Worm (Caenorhabditis elegans) whole organism, mixed stage, embryonic: ENCODE results near the gene F53C3.7.

Experiments used
- M03D4.4 ChIP-seq: sonication (generic microtip); optimal IDR thresholded peaks from 2 replicates; lab custom pipeline; 2017; ENCODE audit warnings: mild to moderate bottlenecking, missing genetic modification characterization, missing compliant biosample characterization
- bed-3 ChIP-seq: fragments of 200-800 bp; sonication (Bioruptor generic); optimal IDR thresholded peaks from 3 replicates; lab custom pipeline; 2018; ENCODE audit warnings: mild to moderate bottlenecking, missing genetic modification characterization, moderate library complexity, missing compliant biosample characterization
- blmp-1 ChIP-seq: fragments of 150-350 bp; optimal IDR thresholded peaks from 2 replicates; lab custom pipeline; 2014; ENCODE audit warnings: missing biosample characterization, missing genetic modification characterization
- ceh-39 ChIP-seq: fragments of 150-350 bp; optimal IDR thresholded peaks from 2 replicates; lab custom pipeline; 2014; ENCODE audit warnings: missing biosample characterization, missing genetic modification characterization
- ceh-43 ChIP-seq: fragments of 200-800 bp; sonication (Bioruptor generic); optimal IDR thresholded peaks from 2 replicates; lab custom pipeline; 2018; ENCODE audit warnings: mild to moderate bottlenecking, missing genetic modification characterization, moderate library complexity, missing compliant biosample characterization
- ceh-83 ChIP-seq: fragments of 200-800 bp; sonication (Bioruptor generic); optimal IDR thresholded peaks from 2 replicates; lab custom pipeline; 2018; ENCODE audit warnings: mild to moderate bottlenecking, missing genetic modification characterization, missing compliant biosample characterization
- ces-1 ChIP-seq: fragments of 150-350 bp; optimal IDR thresholded peaks from 2 replicates; lab custom pipeline; 2014; ENCODE audit warnings: missing biosample characterization, missing genetic modification reagents, missing genetic modification characterization
- drap-1 ChIP-seq: fragments of 200-800 bp; sonication (Bioruptor generic); optimal IDR thresholded peaks from 3 replicates; lab custom pipeline; 2018; ENCODE audit warnings: mild to moderate bottlenecking, missing genetic modification characterization, missing compliant biosample characterization
- elt-1 ChIP-seq: sonication (generic microtip); optimal IDR thresholded peaks from 2 replicates; lab custom pipeline; 2017; ENCODE audit warnings: missing genetic modification characterization, mild to moderate bottlenecking, missing compliant biosample characterization, antibody characterized with exemption, moderate library complexity, borderline replicate concordance; ENCODE audit not compliant: insufficient read depth
- elt-3 ChIP-seq: fragments of 150-350 bp; optimal IDR thresholded peaks from 2 replicates; lab custom pipeline; 2014; ENCODE audit warnings: missing biosample characterization, missing genetic modification characterization
- flh-1 ChIP-seq: fragments of 200-800 bp; sonication (Bioruptor generic); optimal IDR thresholded peaks from 2 replicates; lab custom pipeline; 2018; ENCODE audit warnings: mild to moderate bottlenecking, missing genetic modification characterization, moderate library complexity, missing compliant biosample characterization
- ham-2 ChIP-seq: fragments of 200-800 bp; sonication (Bioruptor generic); optimal IDR thresholded peaks from 2 replicates; lab custom pipeline; 2018; ENCODE audit warnings: mild to moderate bottlenecking, missing genetic modification characterization, missing compliant biosample characterization
- hlh-1 ChIP-seq: fragments of 150-350 bp; optimal IDR thresholded peaks from 2 replicates; lab custom pipeline; 2014; ENCODE audit warnings: missing biosample characterization, missing genetic modification reagents, missing genetic modification characterization
- lin-13 ChIP-seq: fragments of 150-350 bp; optimal IDR thresholded peaks from 2 replicates; lab custom pipeline; 2014; ENCODE audit warnings: missing biosample characterization, missing genetic modification characterization
- lin-32 ChIP-seq: fragments of 200-800 bp; sonication (Bioruptor generic); optimal IDR thresholded peaks from 2 replicates; lab custom pipeline; 2018; ENCODE audit warnings: mild to moderate bottlenecking, missing genetic modification characterization, missing compliant biosample characterization
- lsy-2 ChIP-seq: fragments of 150-350 bp; optimal IDR thresholded peaks from 2 replicates; lab custom pipeline; 2014; ENCODE audit warnings: missing biosample characterization, missing genetic modification characterization
- mab-5 ChIP-seq: fragments of 150-350 bp; optimal IDR thresholded peaks from 2 replicates; lab custom pipeline; 2014; ENCODE audit warnings: missing biosample characterization, missing genetic modification characterization
- mep-1 ChIP-seq: fragments of 150-350 bp; optimal IDR thresholded peaks from 2 replicates; lab custom pipeline; 2017; ENCODE audit warnings: missing biosample characterization, missing genetic modification reagents, missing genetic modification characterization, inconsistent platforms
- mls-2 ChIP-seq: sonication (generic microtip); optimal IDR thresholded peaks from 2 replicates; lab custom pipeline; 2016; ENCODE audit warnings: mild to moderate bottlenecking, missing genetic modification characterization, moderate library complexity, missing compliant biosample characterization
- nhr-12 ChIP-seq: fragments of 150-350 bp; optimal IDR thresholded peaks from 2 replicates; lab custom pipeline; 2014; ENCODE audit warnings: missing biosample characterization, missing genetic modification characterization
- nhr-2 ChIP-seq: fragments of 150-350 bp; optimal IDR thresholded peaks from 2 replicates; lab custom pipeline; 2014; ENCODE audit warnings: missing biosample characterization, missing genetic modification characterization
- nhr-237 ChIP-seq: fragments of 150-350 bp; optimal IDR thresholded peaks from 2 replicates; lab custom pipeline; 2014; ENCODE audit warnings: missing biosample characterization, missing genetic modification characterization
- nhr-28 ChIP-seq: fragments of 150-350 bp; optimal IDR thresholded peaks from 2 replicates; lab custom pipeline; 2014; ENCODE audit warnings: missing biosample characterization, missing genetic modification characterization
- nhr-76 ChIP-seq: sonication (generic microtip); optimal IDR thresholded peaks from 2 replicates; lab custom pipeline; 2017; ENCODE audit warnings: missing biosample characterization, missing genetic modification characterization
- pha-4 ChIP-seq: fragments of 150-350 bp; optimal IDR thresholded peaks from 2 replicates; lab custom pipeline; 2018; ENCODE audit warnings: missing biosample characterization, missing genetic modification reagents, missing genetic modification characterization
- sem-2 ChIP-seq: fragments of 200-800 bp; sonication (Bioruptor generic); optimal IDR thresholded peaks from 2 replicates; lab custom pipeline; 2018; ENCODE audit warnings: mild to moderate bottlenecking, missing genetic modification characterization, missing compliant biosample characterization
- snpc-4 ChIP-seq: fragments of 150-350 bp; optimal IDR thresholded peaks from 2 replicates; lab custom pipeline; 2014; ENCODE audit warnings: missing biosample characterization, missing genetic modification characterization
- sptf-1 ChIP-seq: sonication (generic microtip); optimal IDR thresholded peaks from 2 replicates; lab custom pipeline; 2017; ENCODE audit warnings: mild to moderate bottlenecking, missing genetic modification characterization, moderate library complexity, missing compliant biosample characterization
- unc-120 ChIP-seq: sonication (generic microtip); optimal IDR thresholded peaks from 2 replicates; lab custom pipeline; 2017; ENCODE audit warnings: missing genetic modification characterization, missing compliant biosample characterization; ENCODE audit not compliant: poor library complexity, severe bottlenecking
- unc-39 ChIP-seq: fragments of 150-350 bp; optimal IDR thresholded peaks from 2 replicates; lab custom pipeline; 2014; ENCODE audit warnings: missing biosample characterization, missing genetic modification characterization
- unc-62 ChIP-seq: fragments of 150-350 bp; optimal IDR thresholded peaks from 2 replicates; lab custom pipeline; 2014; ENCODE audit warnings: missing biosample characterization, missing genetic modification reagents, missing genetic modification characterization
- zip-8 ChIP-seq: fragments of 150-350 bp; optimal IDR thresholded peaks from 2 replicates; lab custom pipeline; 2014; ENCODE audit warnings: missing biosample characterization, missing genetic modification characterization
- ztf-11 ChIP-seq: fragments of 150-350 bp; optimal IDR thresholded peaks from 2 replicates; lab custom pipeline; 2014; ENCODE audit warnings: missing biosample characterization, missing genetic modification characterization

Gene F53C3.7

DNA sequence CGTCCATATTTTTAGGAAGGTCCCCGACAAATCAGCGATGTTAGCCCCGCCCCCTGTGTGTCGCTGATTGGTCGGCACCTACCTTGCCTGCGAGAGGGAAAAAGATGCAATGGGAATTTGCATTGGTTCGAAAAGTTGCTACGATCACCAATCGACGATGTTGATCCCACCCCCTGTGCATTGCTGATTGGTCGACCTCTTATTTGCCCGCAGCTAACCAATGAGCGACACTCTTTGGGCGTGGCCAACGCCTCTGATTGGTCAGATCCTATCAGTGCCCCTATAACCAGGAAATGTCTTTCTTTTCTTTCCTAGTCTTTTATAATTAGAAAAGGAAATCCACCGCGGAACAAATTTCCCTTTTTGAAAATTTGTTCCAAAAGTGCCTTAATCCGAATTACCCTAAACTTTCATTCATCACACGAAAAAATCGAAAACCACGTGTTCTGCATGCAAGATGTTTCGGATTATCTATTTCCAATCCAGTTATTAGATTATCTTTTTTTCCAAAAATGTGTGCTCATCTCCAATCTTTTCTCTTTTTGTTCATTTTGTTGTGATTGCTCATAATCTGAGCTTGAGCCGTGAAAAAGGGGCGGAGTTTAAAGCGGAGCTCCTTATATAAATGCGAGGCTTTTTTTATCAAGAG is 23.3 kb downstream of the F53C3.7 start:
- TF ChIP-seq ham-2 (GFP tag; lab: Kevin White, UChicago) (no peak), nhr-28 (tag; lab: Kevin White, UChicago) (no peak), ces-1 (GFP tag; lab: Kevin White, UChicago) (no peak), unc-62 (no peak), nhr-76 (tag; lab: Kevin White, UChicago) (no peak), unc-39 (tag; lab: Kevin White, UChicago) (no peak), nhr-12 (tag; lab: Kevin White, UChicago) (no peak), nhr-237 (tag; lab: Kevin White, UChicago) (no peak), ceh-83 (GFP tag; lab: Kevin White, UChicago) (no peak), hlh-1 (no peak), snpc-4 (tag; lab: Kevin White, UChicago) (no peak), mep-1 (tag; lab: Kevin White, UChicago) (no peak), blmp-1 (tag; lab: Kevin White, UChicago) (no peak), pha-4 (tag; lab: Kevin White, UChicago) (no peak), elt-1 (tag; lab: Kevin White, UChicago) (no peak), M03D4.4 (tag; lab: Kevin White, UChicago) (no peak), bed-3 (GFP tag; lab: Kevin White, UChicago) (no peak), unc-120 (tag; lab: Kevin White, UChicago) (no peak), ceh-39 (tag; lab: Kevin White, UChicago) (no peak), drap-1 (no peak)
- TF ChIP-seq, all 35 proteins: peak for 0

DNA sequence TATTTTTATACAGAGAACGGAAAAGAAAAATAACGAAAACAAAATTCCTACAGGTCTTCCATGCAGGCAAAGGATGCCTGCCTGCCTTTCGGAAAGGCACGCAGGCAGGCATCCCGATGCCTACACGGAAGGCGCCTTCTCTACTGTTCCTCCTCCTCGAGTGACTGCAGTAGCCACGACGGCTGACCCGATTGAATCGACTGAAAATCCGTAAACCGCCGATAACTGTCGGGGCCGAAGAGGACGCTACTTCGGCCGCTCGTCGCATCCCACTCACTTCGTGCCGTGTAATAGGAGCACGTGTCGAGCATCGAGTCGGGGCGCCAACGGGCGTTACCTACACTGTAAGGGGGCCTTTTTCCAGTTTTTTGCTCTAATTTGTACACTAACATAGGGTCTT is 25.8 kb downstream of the F53C3.7 start:
- TF ChIP-seq unc-120 (tag; lab: Kevin White, UChicago) (no peak), ces-1 (GFP tag; lab: Kevin White, UChicago) (no peak), lin-32 (no peak), blmp-1 (tag; lab: Kevin White, UChicago) (no peak), mls-2 (tag; lab: Kevin White, UChicago) (no peak), sptf-1 (tag; lab: Kevin White, UChicago) (no peak), hlh-1 (no peak), mep-1 (tag; lab: Kevin White, UChicago) (no peak), zip-8 (no peak), elt-1 (tag; lab: Kevin White, UChicago) (no peak), nhr-12 (tag; lab: Kevin White, UChicago) (no peak), bed-3 (GFP tag; lab: Kevin White, UChicago) (no peak), ztf-11 (tag; lab: Kevin White, UChicago) (no peak), sem-2 (no peak), drap-1 (no peak), flh-1 (GFP tag; lab: Kevin White, UChicago) (no peak), nhr-28 (tag; lab: Kevin White, UChicago) (no peak)

DNA sequence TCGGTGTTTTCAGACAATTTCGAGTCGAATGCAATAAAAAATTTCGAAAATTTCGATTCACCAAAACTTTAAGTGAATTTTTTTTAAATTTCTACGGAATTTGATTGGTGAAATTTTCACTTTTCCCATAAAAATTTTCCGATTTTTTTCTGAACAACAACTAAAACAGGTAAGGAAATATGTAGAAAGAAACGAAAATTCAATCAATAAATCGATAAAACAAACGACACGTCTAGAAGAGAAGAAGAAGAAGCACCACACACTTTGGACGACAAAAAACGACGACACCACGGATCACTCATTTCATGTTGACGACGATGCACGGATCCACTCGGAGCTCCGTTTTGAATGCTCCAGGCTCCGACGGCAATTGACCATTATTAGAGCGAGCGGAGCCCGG is 27.8 kb downstream of the F53C3.7 start:
- no peak for TF ChIP-seq unc-62
- TF ChIP-seq mls-2 (tag; lab: Kevin White, UChicago) = no peak
- TF ChIP-seq bed-3 (GFP tag; lab: Kevin White, UChicago) = no peak
- TF ChIP-seq nhr-2 (tag; lab: Kevin White, UChicago) = no peak
- TF ChIP-seq flh-1 (GFP tag; lab: Kevin White, UChicago) = no peak
- TF ChIP-seq sem-2 = no peak
- TF ChIP-seq lsy-2 (tag; lab: Kevin White, UChicago) = no peak

DNA sequence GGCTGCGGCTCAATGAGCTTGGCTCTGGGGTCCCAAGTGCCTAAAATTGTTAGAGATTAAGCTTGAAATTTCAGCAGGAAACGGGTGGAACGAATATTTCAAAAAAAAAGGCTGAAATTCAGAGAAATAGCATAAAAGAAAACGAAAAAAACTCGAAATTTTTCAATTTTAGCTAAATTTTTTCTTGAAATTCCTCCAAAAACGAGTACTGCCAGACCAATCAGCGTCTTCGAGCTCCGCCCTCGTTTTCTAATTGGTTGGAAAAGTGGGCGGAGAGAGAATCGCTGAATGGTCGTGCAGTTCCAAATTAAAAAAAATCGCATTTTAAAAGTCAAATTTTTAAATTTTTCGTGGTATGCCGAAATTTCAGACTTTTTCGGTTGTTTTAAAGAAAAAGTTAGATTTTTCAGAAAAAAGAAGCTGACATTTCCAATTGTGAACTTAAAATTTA is 33.1 kb downstream of the F53C3.7 start, which contains the start of gene plpp-1.1:
TSS of gene plpp-1.1 (minus strand) at position 51 of the 451 bp plus-strand sequence.
- no peak for TF ChIP-seq lin-13 (tag; lab: Kevin White, UChicago)
- no peak for TF ChIP-seq nhr-12 (tag; lab: Kevin White, UChicago)
- no peak for TF ChIP-seq hlh-1
- TF ChIP-seq bed-3 (GFP tag; lab: Kevin White, UChicago) = no peak
- TF ChIP-seq mab-5 = no peak
- no peak for TF ChIP-seq ceh-43 (GFP tag; lab: Kevin White, UChicago)
- no peak for TF ChIP-seq elt-1 (tag; lab: Kevin White, UChicago)
- no peak for TF ChIP-seq snpc-4 (tag; lab: Kevin White, UChicago)
- TF ChIP-seq nhr-237 (tag; lab: Kevin White, UChicago) = no peak
- no peak for TF ChIP-seq lsy-2 (tag; lab: Kevin White, UChicago)
- TF ChIP-seq lin-32 = no peak
- no peak for TF ChIP-seq elt-3
- TF ChIP-seq ceh-39 (tag; lab: Kevin White, UChicago) = no peak
- no peak for TF ChIP-seq ces-1 (GFP tag; lab: Kevin White, UChicago)
- TF ChIP-seq ceh-83 (GFP tag; lab: Kevin White, UChicago) = no peak
- TF ChIP-seq M03D4.4 (tag; lab: Kevin White, UChicago) = no peak
- TF ChIP-seq sem-2 = no peak
- no peak for TF ChIP-seq pha-4 (tag; lab: Kevin White, UChicago)
- no peak for TF ChIP-seq ztf-11 (tag; lab: Kevin White, UChicago)
- TF ChIP-seq, all 35 proteins: peak for 0
